Worm (Caenorhabditis elegans): ENCODE results near the gene F35H8.12.

ce11 chrII:9559929-9560328, 8.3 kb downstream of the F35H8.12 start, which contains the start of gene F35H8.4:
- TF ChIP-seq unc-62 (GFP tag; optimal IDR thresholded peaks at IDR 0.05) (no peak), unc-39 (tag; optimal IDR thresholded peaks at IDR 0.05) (no peak), ceh-9 (tag; optimal IDR thresholded peaks at IDR 0.05) (no peak), fkh-2 (tag; optimal IDR thresholded peaks at IDR 0.05) (no peak), ztf-11 (tag; optimal IDR thresholded peaks at IDR 0.05) (no peak), ceh-82 (tag; optimal IDR thresholded peaks at IDR 0.05) (no peak), ama-1 (optimal IDR thresholded peaks at IDR 0.05) (no peak), snpc-4 (tag; optimal IDR thresholded peaks at IDR 0.05) (no peak), nhr-77 (tag; optimal IDR thresholded peaks at IDR 0.05) (no peak), nhr-28 (tag; optimal IDR thresholded peaks at IDR 0.05) (no peak), zag-1 (tag; optimal IDR thresholded peaks at IDR 0.05) (no peak), aly-2 (tag; optimal IDR thresholded peaks at IDR 0.05) (no peak), lin-39 (tag; optimal IDR thresholded peaks at IDR 0.05) (no peak), nhr-237 (tag; optimal IDR thresholded peaks at IDR 0.05) (no peak)
